Fruit fly (Drosophila melanogaster): ENCODE data around the gene CG34376.

Gene CG34376

DNA sequence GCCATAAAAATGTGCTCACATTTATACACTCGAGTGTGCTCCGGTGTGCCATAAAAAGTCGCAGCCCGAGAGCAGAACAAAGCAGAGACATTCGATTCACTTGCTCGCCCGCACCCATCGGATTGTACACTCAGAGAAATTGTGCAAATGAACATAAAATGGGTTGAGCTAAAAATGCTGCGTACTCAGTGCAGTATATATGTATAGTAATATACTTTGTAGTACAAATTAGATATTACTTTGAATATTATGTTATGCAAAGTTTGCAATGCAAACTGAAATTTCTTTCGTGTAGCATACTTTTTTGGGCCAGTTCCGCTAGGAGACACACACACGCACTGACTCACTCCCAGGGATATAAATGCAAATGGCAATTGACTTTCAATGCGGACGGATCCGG lies 55.7 kb downstream of the CG34376 start (continued):
- TF ChIP-seq crc (GFP tag; optimal IDR thresholded peaks at IDR 0.05), result no peak
- TF ChIP-seq pum (GFP tag; optimal IDR thresholded peaks at IDR 0.05), result no peak
- TF ChIP-seq CG17361 (GFP tag; IDR thresholded peaks at IDR 0.05), result no peak
- TF ChIP-seq CG30431 (GFP tag; optimal IDR thresholded peaks at IDR 0.05), result no peak
- TF ChIP-seq gcm2 (GFP tag; optimal IDR thresholded peaks at IDR 0.05), result no peak
- TF ChIP-seq Med (GFP tag), result peak; percentile 72
- TF ChIP-seq otp (GFP tag; IDR thresholded peaks at IDR 0.05), result no peak
- no peak for TF ChIP-seq Pdp1 (GFP tag; optimal IDR thresholded peaks at IDR 0.05)
- TF ChIP-seq Six4 (GFP tag; optimal IDR thresholded peaks at IDR 0.05), result no peak
- TF ChIP-seq CG32532 (GFP tag; IDR thresholded peaks at IDR 0.05), result 0 out of 2 replicates have a peak, but pooled peaks have one; percentile 38
- 0 out of 2 replicates have a peak, but pooled peaks have one; percentile 35 for TF ChIP-seq Atf6 (GFP tag; IDR thresholded peaks at IDR 0.05)
- TF ChIP-seq her (GFP tag; optimal IDR thresholded peaks at IDR 0.05), result no peak
- no peak for TF ChIP-seq sens-2 (GFP tag; IDR thresholded peaks at IDR 0.05)
- TF ChIP-seq unc-4 (GFP tag; IDR thresholded peaks at IDR 0.05; ENCODE audit: partially characterized antibody), result no peak
- TF ChIP-seq CG2712 (tag; optimal IDR thresholded peaks at IDR 0.05), result no peak
- TF ChIP-seq CG18619 (GFP tag; optimal IDR thresholded peaks at IDR 0.05), result peak; percentile 0
- TF ChIP-seq ranshi (GFP tag; IDR thresholded peaks at IDR 0.05), result no peak
- TF ChIP-seq schlank (tag; optimal IDR thresholded peaks at IDR 0.05), result no peak
- TF ChIP-seq Dbx (GFP tag; IDR thresholded peaks at IDR 0.05), result no peak
- TF ChIP-seq Ets97D (GFP tag; optimal IDR thresholded peaks at IDR 0.05), result no peak
- peak; percentile 24 for TF ChIP-seq PHDP (tag; optimal IDR thresholded peaks at IDR 0.05)
- TF ChIP-seq CG9215 (GFP tag; IDR thresholded peaks at IDR 0.05), result 0 out of 2 replicates have a peak, but pooled peaks have one; percentile 31
- TF ChIP-seq gce (GFP tag; IDR thresholded peaks at IDR 0.05), result no peak
- no peak for TF ChIP-seq Fer2 (tag; optimal IDR thresholded peaks at IDR 0.05)
- TF ChIP-seq D19A (tag; optimal IDR thresholded peaks at IDR 0.05), result no peak
- TF ChIP-seq CG7839 (tag; optimal IDR thresholded peaks at IDR 0.05), result peak; percentile 34
- peak; percentile 19 for TF ChIP-seq CG15269 (tag; optimal IDR thresholded peaks at IDR 0.05)
- TF ChIP-seq amos (GFP tag; IDR thresholded peaks at IDR 0.05; ENCODE audit: partially characterized antibody), result no peak
- no peak for TF ChIP-seq prd (optimal IDR thresholded peaks at IDR 0.05)
- peak; percentile 40; the same call in 1 of the 3 replicates for TF ChIP-seq prd (GFP tag; IDR thresholded peaks at IDR 0.05)
- no peak for TF ChIP-seq CG18764 (GFP tag; optimal IDR thresholded peaks at IDR 0.05)
- TF ChIP-seq MBD-R2 (GFP tag; IDR thresholded peaks at IDR 0.05), result no peak
- no peak for TF ChIP-seq CG12391 (tag; optimal IDR thresholded peaks at IDR 0.05)
- no peak for TF ChIP-seq Sin3A (optimal IDR thresholded peaks at IDR 0.05)
- no peak for TF ChIP-seq Doc3 (GFP tag; IDR thresholded peaks at IDR 0.05; ENCODE audit: partially characterized antibody)
- TF ChIP-seq phol (tag; optimal IDR thresholded peaks at IDR 0.05), result no peak
- peak; percentile 28 for TF ChIP-seq CG7556 (GFP tag; optimal IDR thresholded peaks at IDR 0.05)
- TF ChIP-seq CG8944 (GFP tag; optimal IDR thresholded peaks at IDR 0.05), result no peak
- TF ChIP-seq Eip74EF (GFP tag; optimal IDR thresholded peaks at IDR 0.05), result no peak
- TF ChIP-seq Aef1 (GFP tag; IDR thresholded peaks at IDR 0.05), result 0 out of 3 replicates have a peak, but pooled peaks have one; percentile 22
- peak; percentile 59 for TF ChIP-seq Rfx (GFP tag; IDR thresholded peaks at IDR 0.05)
- TF ChIP-seq CG17385 (GFP tag; optimal IDR thresholded peaks at IDR 0.05), result no peak
- TF ChIP-seq chinmo (GFP tag; IDR thresholded peaks at IDR 0.05; ENCODE audit: partially characterized antibody), result no peak
- peak; percentile 17 for TF ChIP-seq Fer3 (tag; optimal IDR thresholded peaks at IDR 0.05)
- no peak for TF ChIP-seq CG2116 (GFP tag; optimal IDR thresholded peaks at IDR 0.05)
- peak; percentile 49; the same call in 1 of the 2 replicates for TF ChIP-seq sob (GFP tag; IDR thresholded peaks at IDR 0.05)
- TF ChIP-seq trh (GFP tag; optimal IDR thresholded peaks at IDR 0.05), result no peak
- no peak for TF ChIP-seq tll (GFP tag; optimal IDR thresholded peaks at IDR 0.05)
- no peak for TF ChIP-seq p53 (GFP tag; optimal IDR thresholded peaks at IDR 0.05)
- no peak for TF ChIP-seq CG17802 (tag; optimal IDR thresholded peaks at IDR 0.05)
- no peak for TF ChIP-seq CG11085 (GFP tag; IDR thresholded peaks at IDR 0.05)
